Worm (Caenorhabditis elegans) whole organism, L2 larva: ENCODE data around the gene pmt-1.

Experiments used
- C34F6.9 ChIP-seq: fragments of 150-350 bp; optimal IDR thresholded peaks from 2 replicates; lab custom pipeline; 2014; ENCODE audit warnings: missing biosample characterization, missing genetic modification characterization
- F13H6.1 ChIP-seq: sonication (generic microtip); optimal IDR thresholded peaks from 2 replicates; lab custom pipeline; 2016; ENCODE audit warnings: missing genetic modification characterization, missing compliant biosample characterization
- R02D3.7 ChIP-seq: fragments of 150-350 bp; optimal IDR thresholded peaks from 2 replicates; lab custom pipeline; 2014; ENCODE audit warnings: missing biosample characterization, missing genetic modification characterization
- ama-1 ChIP-seq: fragments of 150-350 bp; optimal IDR thresholded peaks from 2 replicates; lab custom pipeline; 2018; ENCODE audit warnings: inconsistent platforms
- ceh-16 ChIP-seq: fragments of 150-350 bp; optimal IDR thresholded peaks from 2 replicates; lab custom pipeline; 2014; ENCODE audit warnings: missing biosample characterization, missing genetic modification characterization
- ceh-82 ChIP-seq: fragments of 150-350 bp; optimal IDR thresholded peaks from 2 replicates; lab custom pipeline; 2014; ENCODE audit warnings: missing biosample characterization, missing genetic modification characterization
- crh-2 ChIP-seq: sonication (generic microtip); optimal IDR thresholded peaks from 2 replicates; lab custom pipeline; 2017; ENCODE audit warnings: missing biosample characterization, missing genetic modification characterization
- dmd-4 ChIP-seq: sonication (generic microtip); optimal IDR thresholded peaks from 2 replicates; lab custom pipeline; 2017; ENCODE audit warnings: missing biosample characterization, missing genetic modification characterization
- egl-27 ChIP-seq: sonication (generic microtip); optimal IDR thresholded peaks from 3 replicates; lab custom pipeline; 2017; ENCODE audit warnings: missing biosample characterization, missing genetic modification reagents, missing genetic modification characterization
- elt-1 ChIP-seq: fragments of 150-350 bp; optimal IDR thresholded peaks from 2 replicates; lab custom pipeline; 2014; ENCODE audit warnings: missing biosample characterization, missing genetic modification characterization
- fos-1 ChIP-seq: fragments of 150-350 bp; optimal IDR thresholded peaks from 2 replicates; lab custom pipeline; 2014; ENCODE audit warnings: missing biosample characterization, missing genetic modification characterization
- gmeb-1 ChIP-seq: fragments of 150-350 bp; optimal IDR thresholded peaks from 2 replicates; lab custom pipeline; 2014; ENCODE audit warnings: missing biosample characterization, missing genetic modification characterization
- lin-11 ChIP-seq: fragments of 150-350 bp; sonication (generic microtip); optimal IDR thresholded peaks from 2 replicates; lab custom pipeline; 2014; ENCODE audit warnings: missing biosample characterization, missing genetic modification characterization, inconsistent platforms, mixed read lengths
- lin-13 ChIP-seq: fragments of 150-350 bp; optimal IDR thresholded peaks from 2 replicates; lab custom pipeline; 2014; ENCODE audit warnings: missing biosample characterization, missing genetic modification reagents, missing genetic modification characterization
- lin-39 ChIP-seq: fragments of 150-350 bp; optimal IDR thresholded peaks from 2 replicates; lab custom pipeline; 2014; ENCODE audit warnings: missing biosample characterization, missing genetic modification reagents, missing genetic modification characterization
- lsy-2 ChIP-seq, 2 experiments: fragments of 150-350 bp in 1 of 2; sonication (generic microtip) in 1 of 2; optimal IDR thresholded peaks; 2 replicates each; lab custom pipeline; 2014 to 2017; ENCODE audit warnings: missing biosample characterization in 2 of 2, missing genetic modification characterization in 2 of 2
- mab-5 ChIP-seq: fragments of 150-350 bp; optimal IDR thresholded peaks from 2 replicates; lab custom pipeline; 2014; ENCODE audit warnings: missing biosample characterization, missing genetic modification characterization
- mdl-1 ChIP-seq, 2 experiments: fragments of 150-350 bp in 1 of 2; sonication (generic microtip) in 1 of 2; optimal IDR thresholded peaks; 2 replicates each; lab custom pipeline; 2017; ENCODE audit warnings: missing biosample characterization in 2 of 2, missing genetic modification characterization in 2 of 2
- nhr-12 ChIP-seq: fragments of 150-350 bp; optimal IDR thresholded peaks from 2 replicates; lab custom pipeline; 2014; ENCODE audit warnings: missing biosample characterization, missing genetic modification characterization
- nhr-129 ChIP-seq: fragments of 150-350 bp; optimal IDR thresholded peaks from 2 replicates; lab custom pipeline; 2014; ENCODE audit warnings: missing biosample characterization, missing genetic modification characterization
- nhr-21 ChIP-seq: fragments of 150-350 bp; optimal IDR thresholded peaks from 2 replicates; lab custom pipeline; 2014; ENCODE audit warnings: missing biosample characterization, missing genetic modification characterization
- nhr-25 ChIP-seq: fragments of 150-350 bp; sonication (generic microtip); optimal IDR thresholded peaks from 3 replicates; lab custom pipeline; 2014; ENCODE audit warnings: missing biosample characterization, missing genetic modification characterization
- peb-1 ChIP-seq: fragments of 150-350 bp; optimal IDR thresholded peaks from 2 replicates; lab custom pipeline; 2014; ENCODE audit warnings: missing biosample characterization, missing genetic modification characterization
- sem-4 ChIP-seq: fragments of 150-350 bp; optimal IDR thresholded peaks from 2 replicates; lab custom pipeline; 2014; ENCODE audit warnings: missing biosample characterization, missing genetic modification reagents, missing genetic modification characterization
- skn-1 ChIP-seq: sonication (generic microtip); optimal IDR thresholded peaks from 2 replicates; lab custom pipeline; 2017; ENCODE audit warnings: missing biosample characterization, missing genetic modification characterization
- sma-3 ChIP-seq: sonication (generic microtip); optimal IDR thresholded peaks from 2 replicates; lab custom pipeline; 2016; ENCODE audit warnings: missing genetic modification reagents, missing genetic modification characterization, missing compliant biosample characterization
- sma-9 ChIP-seq, 2 experiments: fragments of 150-350 bp in 1 of 2; sonication (generic microtip) in 1 of 2; optimal IDR thresholded peaks; 2 replicates each; lab custom pipeline; 2014 to 2016; ENCODE audit warnings: missing genetic modification characterization in 2 of 2, mild to moderate bottlenecking in 1 of 2, missing biosample characterization in 1 of 2, missing compliant biosample characterization in 1 of 2, missing genetic modification reagents in 1 of 2, moderate library complexity in 1 of 2
- snpc-4 ChIP-seq: fragments of 150-350 bp; optimal IDR thresholded peaks from 2 replicates; lab custom pipeline; 2014; ENCODE audit warnings: missing biosample characterization, missing genetic modification characterization
- unc-39 ChIP-seq: fragments of 150-350 bp; optimal IDR thresholded peaks from 2 replicates; lab custom pipeline; 2014; ENCODE audit warnings: missing biosample characterization, missing genetic modification characterization
- unc-55 ChIP-seq: fragments of 150-350 bp; sonication (generic microtip); optimal IDR thresholded peaks from 3 replicates; lab custom pipeline; 2014; ENCODE audit warnings: missing biosample characterization, missing genetic modification reagents, missing genetic modification characterization
- zag-1 ChIP-seq: fragments of 150-350 bp; optimal IDR thresholded peaks from 2 replicates; lab custom pipeline; 2014; ENCODE audit warnings: missing biosample characterization, missing genetic modification characterization
- ztf-11 ChIP-seq: sonication (generic microtip); optimal IDR thresholded peaks from 2 replicates; lab custom pipeline; 2017; ENCODE audit warnings: missing biosample characterization, missing genetic modification characterization
- ztf-4 ChIP-seq: fragments of 150-350 bp; optimal IDR thresholded peaks from 2 replicates; lab custom pipeline; 2014; ENCODE audit warnings: missing biosample characterization, missing genetic modification characterization

The pmt-1 gene

DNA sequence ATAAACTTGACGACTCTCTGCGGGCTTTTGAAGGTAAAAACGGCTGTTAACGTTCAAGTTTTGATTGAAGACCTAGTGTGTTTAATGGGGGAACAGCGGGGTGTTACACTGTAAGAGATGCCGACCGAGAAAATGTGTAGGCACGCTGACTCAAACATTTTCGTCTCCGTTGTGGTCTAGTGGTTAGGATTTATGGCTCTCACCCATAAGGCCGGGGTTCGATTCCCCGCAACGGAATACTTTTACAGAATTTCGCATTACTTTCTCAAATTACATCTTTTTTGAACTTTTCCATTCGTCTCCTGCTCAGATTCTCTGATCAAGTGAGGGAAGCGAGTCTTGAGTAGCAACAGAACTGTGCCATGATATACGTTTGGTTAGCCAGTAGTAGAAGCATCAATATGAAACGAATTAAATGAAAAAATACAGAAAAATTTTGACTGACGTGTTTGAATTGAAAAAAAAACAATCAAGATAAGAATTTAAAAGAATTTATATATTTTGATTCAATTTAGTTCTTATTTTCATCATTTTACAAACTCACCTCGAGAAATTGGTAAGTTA is 11.0 kb upstream of the pmt-1 start, which contains the start of gene ZK622.1 (continued):
- TF ChIP-seq gmeb-1 (tag; lab: Kevin White, UChicago) = no peak
- TF ChIP-seq ama-1 (lab: Kevin White, UChicago) = no peak
- TF ChIP-seq nhr-12 (tag; lab: Kevin White, UChicago) = no peak
- TF ChIP-seq sma-3 (GFP tag; lab: Kevin White, UChicago) = peak; percentile 38
- TF ChIP-seq lin-39 (tag; lab: Kevin White, UChicago) = no peak
- no peak for TF ChIP-seq peb-1
- no peak for TF ChIP-seq dmd-4 (tag; lab: Kevin White, UChicago)
- TF ChIP-seq ceh-82 (tag; lab: Kevin White, UChicago) = no peak

DNA sequence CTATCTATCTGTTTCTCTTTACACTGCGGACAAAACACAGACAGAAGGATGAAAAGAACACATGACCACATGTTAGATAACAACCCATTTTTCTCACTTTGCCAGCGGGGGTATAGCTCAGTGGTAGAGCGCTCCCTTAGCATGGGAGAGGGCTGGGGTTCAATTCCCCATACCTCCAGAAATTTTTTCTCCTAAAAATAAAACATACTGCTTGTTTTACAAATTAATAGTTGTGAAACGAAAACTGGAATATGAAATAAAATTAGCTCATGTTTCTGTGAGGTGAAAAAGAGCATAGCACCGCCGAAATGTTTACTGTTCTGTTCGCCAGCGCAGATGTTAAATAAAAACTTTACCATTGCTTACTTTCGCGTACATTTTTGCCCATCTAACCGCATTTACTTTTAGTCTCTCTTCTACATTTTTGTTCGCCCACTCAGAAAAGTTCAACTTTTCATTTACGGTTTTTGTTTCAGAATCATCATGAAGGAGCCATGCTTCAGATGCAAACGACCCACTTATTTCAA is 10.0 kb upstream of the pmt-1 start, which contains the start of gene ZK622.4:
ZK622.4 (plus strand) TSS at position 477 of the 527 bp plus-strand sequence.
- TF ChIP-seq fos-1 (tag; lab: Kevin White, UChicago) (peak; percentile 55), lsy-2 (tag; optimal IDR thresholded peaks at IDR 0.05; lab: Kevin White, UChicago) (peak; percentile 37 to 53), unc-55 (GFP tag; lab: Kevin White, UChicago) (peak; percentile 71), nhr-129 (peak; percentile 74), R02D3.7 (tag; lab: Kevin White, UChicago) (no peak), lin-13 (GFP tag; lab: Kevin White, UChicago) (peak; percentile 41), sma-3 (GFP tag; lab: Kevin White, UChicago) (peak; percentile 15), F13H6.1 (tag; lab: Kevin White, UChicago) (peak; percentile 55), mdl-1 (tag; optimal IDR thresholded peaks at IDR 0.05; lab: Kevin White, UChicago) (no peak), gmeb-1 (tag; lab: Kevin White, UChicago) (peak; percentile 50), crh-2 (tag; lab: Kevin White, UChicago) (peak; percentile 60), zag-1 (tag; lab: Kevin White, UChicago) (no peak), nhr-21 (peak; percentile 35), nhr-25 (tag; lab: Kevin White, UChicago) (no peak), sma-9 (GFP tag; optimal IDR thresholded peaks at IDR 0.05; lab: Kevin White, UChicago) (peak; percentile 65), sma-9 (tag; optimal IDR thresholded peaks at IDR 0.05; lab: Kevin White, UChicago) (no peak), C34F6.9 (tag; lab: Kevin White, UChicago) (peak; percentile 52), ztf-4 (peak; percentile 3)

DNA sequence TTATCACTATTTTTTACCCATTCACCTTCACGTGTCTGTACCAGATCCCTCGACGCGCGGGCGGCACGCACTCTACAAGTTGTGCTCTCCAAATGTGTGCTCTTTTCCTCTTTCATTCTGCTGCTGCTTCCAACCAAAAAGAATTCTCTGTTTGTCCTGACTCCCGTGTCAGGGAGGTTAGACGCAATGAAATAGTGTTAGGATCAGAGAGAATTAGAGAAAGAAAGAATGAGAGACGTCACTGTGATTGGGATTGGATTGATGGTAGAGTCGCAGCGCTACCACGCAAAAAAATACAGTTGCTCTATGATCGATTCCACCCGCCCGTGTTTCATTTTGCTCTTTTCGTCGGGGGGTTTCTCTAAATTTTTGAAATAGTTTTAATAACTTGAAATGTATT is 8.7 kb upstream of the pmt-1 start:
- TF ChIP-seq mab-5 (tag; lab: Kevin White, UChicago) (no peak), egl-27 (tag; lab: Kevin White, UChicago) (no peak), F13H6.1 (tag; lab: Kevin White, UChicago) (peak; percentile 38), sma-9 (GFP tag; optimal IDR thresholded peaks at IDR 0.05; lab: Kevin White, UChicago) (no peak), sma-9 (tag; optimal IDR thresholded peaks at IDR 0.05; lab: Kevin White, UChicago) (no peak)
- TF ChIP-seq, all 48 proteins: peak for 1

DNA sequence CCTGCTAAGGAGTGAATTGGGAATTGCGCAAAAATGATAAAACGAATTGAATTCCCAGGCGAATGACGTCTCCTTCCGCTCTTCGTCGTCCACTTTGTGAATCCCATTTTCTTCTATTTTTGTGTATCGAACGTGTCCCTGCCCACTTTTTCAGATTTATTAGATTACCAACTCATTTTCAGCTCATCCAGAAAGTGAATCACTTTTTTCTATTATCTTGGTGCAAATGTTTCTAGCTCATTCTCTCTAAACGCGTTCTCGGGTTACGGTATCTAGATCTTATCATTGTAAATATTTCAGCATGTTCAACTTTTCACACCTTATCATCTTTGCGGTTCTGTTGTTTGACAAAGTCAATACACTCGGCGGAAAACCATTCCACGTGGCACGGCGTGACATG is 6.8 kb upstream of the pmt-1 start, which contains the start of gene ZK622.5:
ZK622.5 (plus strand) TSS at position 301 of the 400 bp plus-strand sequence.
- TF ChIP-seq unc-39 (tag; lab: Kevin White, UChicago) (no peak), elt-1 (tag; lab: Kevin White, UChicago) (no peak), ceh-16 (no peak), ztf-11 (tag; lab: Kevin White, UChicago) (no peak), skn-1 (no peak), sem-4 (no peak), sma-9 (GFP tag; optimal IDR thresholded peaks at IDR 0.05; lab: Kevin White, UChicago) (no peak), sma-9 (tag; optimal IDR thresholded peaks at IDR 0.05; lab: Kevin White, UChicago) (no peak), ztf-4 (no peak), snpc-4 (tag; lab: Kevin White, UChicago) (no peak), peb-1 (no peak), mdl-1 (tag; optimal IDR thresholded peaks at IDR 0.05; lab: Kevin White, UChicago) (no peak)

DNA sequence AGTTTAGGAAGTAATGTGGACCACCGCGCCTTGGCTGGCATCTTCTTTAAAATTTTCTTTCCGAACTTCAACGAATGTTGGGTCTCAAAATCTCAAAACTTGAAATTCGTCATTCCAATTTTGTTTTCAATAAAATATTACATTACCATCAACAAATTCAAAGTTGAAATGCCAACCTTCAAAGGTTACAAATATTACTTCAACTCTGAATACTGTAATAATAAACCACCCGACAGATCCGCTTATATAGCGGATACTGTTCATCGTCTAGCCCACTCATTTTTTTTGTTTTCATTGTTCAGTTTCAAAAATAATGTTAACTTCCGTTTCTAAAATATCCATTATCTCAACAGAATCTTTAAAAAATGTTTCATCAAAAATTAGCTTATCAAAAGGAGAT is 2.7 kb upstream of the pmt-1 start, which contains the start of gene gur-5:
gur-5 (plus strand) TSS at position 301 of the 400 bp plus-strand sequence.
- TF ChIP-seq ceh-82 (tag; lab: Kevin White, UChicago) = no peak
- TF ChIP-seq crh-2 (tag; lab: Kevin White, UChicago) = no peak
- TF ChIP-seq lin-11 (tag; lab: Kevin White, UChicago) = no peak
- TF ChIP-seq F13H6.1 (tag; lab: Kevin White, UChicago) = no peak
